Fruit fly (Drosophila melanogaster): ENCODE data around the gene Ada1-2.

DNA sequence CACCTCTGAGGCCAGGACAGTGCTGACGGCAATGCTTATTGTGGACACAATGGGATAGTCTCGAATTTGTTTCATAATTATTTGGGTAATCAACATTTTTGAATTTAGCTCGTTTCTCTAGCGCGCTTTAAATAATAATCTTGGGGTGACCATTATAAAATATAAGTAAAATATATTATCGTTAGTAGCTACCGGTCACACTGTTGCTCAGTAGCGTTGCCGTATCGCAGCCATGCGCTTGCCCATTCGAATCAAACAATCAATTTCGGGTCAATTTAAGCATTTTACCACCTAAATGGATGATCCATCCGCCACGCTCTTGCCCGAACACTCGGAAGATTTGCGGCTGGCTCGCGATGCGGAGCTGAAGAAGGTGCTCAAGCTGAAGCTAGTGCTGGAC is 3.0 kb upstream of the Ada1-2 start, which contains the start of the genes zuc and dgt2:
- TF ChIP-seq acj6 (GFP tag; optimal IDR thresholded peaks at IDR 0.05), result no peak
- no peak for TF ChIP-seq CG8119 (GFP tag; IDR thresholded peaks at IDR 0.05)
- TF ChIP-seq CG1621 (tag; optimal IDR thresholded peaks at IDR 0.05), result no peak
- no peak for TF ChIP-seq lz (GFP tag; optimal IDR thresholded peaks at IDR 0.05)
- TF ChIP-seq Ets96B (tag; optimal IDR thresholded peaks at IDR 0.05), result no peak
- TF ChIP-seq CG31627 (GFP tag; optimal IDR thresholded peaks at IDR 0.05), result no peak
- TF ChIP-seq Hr38 (GFP tag; optimal IDR thresholded peaks at IDR 0.05), result no peak
- TF ChIP-seq CG11762 (GFP tag; optimal IDR thresholded peaks at IDR 0.05; ENCODE audit: insufficient read depth), result no peak
- no peak for TF ChIP-seq Blimp-1 (GFP tag; optimal IDR thresholded peaks at IDR 0.05)
- TF ChIP-seq Hr39 (GFP tag; optimal IDR thresholded peaks at IDR 0.05), result no peak
